Worm (Caenorhabditis elegans): Measurements from ENCODE around the gene K06H7.8.

The K06H7.8 gene

DNA sequence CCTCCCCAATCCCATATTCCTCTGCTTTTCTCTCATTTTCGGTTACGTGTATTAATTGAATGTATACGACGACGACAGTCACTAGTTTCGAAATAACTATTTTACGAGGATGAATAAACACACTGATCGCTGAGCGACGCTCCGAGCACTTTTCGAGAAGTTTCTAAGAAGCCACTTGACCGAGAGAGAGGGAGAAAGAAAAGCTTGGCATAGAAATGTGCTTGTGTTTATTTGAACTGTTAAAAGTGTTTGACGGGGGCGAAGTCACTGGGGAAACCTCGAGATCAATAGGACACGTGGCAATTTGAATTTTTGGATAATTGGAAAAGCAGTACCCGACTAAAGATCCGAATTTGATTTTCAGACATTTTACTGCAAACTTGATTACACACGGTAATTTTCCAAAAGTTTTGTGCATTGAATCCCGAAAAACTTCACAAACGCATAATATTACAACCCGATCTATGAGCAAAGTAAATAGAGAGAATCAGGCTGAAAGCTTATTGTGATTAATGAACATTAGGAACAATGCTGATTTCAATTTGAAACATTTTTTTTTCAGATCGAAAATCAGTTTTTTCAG, 38.6 kb upstream of the K06H7.8 start:
- no peak for TF ChIP-seq ceh-30 (tag; optimal IDR thresholded peaks at IDR 0.05)
- no peak for TF ChIP-seq K09A11.1 (tag; optimal IDR thresholded peaks at IDR 0.05; ENCODE audit: insufficient read depth)
- TF ChIP-seq unc-42 (tag; optimal IDR thresholded peaks at IDR 0.05), result no peak
- TF ChIP-seq gmeb-2 (tag; optimal IDR thresholded peaks at IDR 0.05), result no peak
- no peak for TF ChIP-seq K02D7.2 (tag; optimal IDR thresholded peaks at IDR 0.05)
- no peak for TF ChIP-seq C38D4.7 (GFP tag; optimal IDR thresholded peaks at IDR 0.05)
- peak; percentile 61 for TF ChIP-seq ceh-22 (tag; optimal IDR thresholded peaks at IDR 0.05)
- TF ChIP-seq ama-1 (optimal IDR thresholded peaks at IDR 0.05), result peak; percentile 24
- no peak for TF ChIP-seq dmd-4 (tag; optimal IDR thresholded peaks at IDR 0.05; ENCODE audit: borderline replicate concordance)
- TF ChIP-seq hlh-30 (tag; optimal IDR thresholded peaks at IDR 0.05; ENCODE audit: insufficient read depth), result peak; percentile 33
- peak; percentile 7 for TF ChIP-seq nfya-1 (tag; optimal IDR thresholded peaks at IDR 0.05)
- no peak for TF ChIP-seq ref-2 (tag; optimal IDR thresholded peaks at IDR 0.05)
- TF ChIP-seq zip-5 (tag; optimal IDR thresholded peaks at IDR 0.05), result no peak
- no peak for TF ChIP-seq ceh-48 (tag; optimal IDR thresholded peaks at IDR 0.05)
- TF ChIP-seq ceh-24 (tag; optimal IDR thresholded peaks at IDR 0.05), result no peak
- no peak for TF ChIP-seq lim-6 (tag; optimal IDR thresholded peaks at IDR 0.05)
- peak; percentile 73 for TF ChIP-seq pax-1 (tag; optimal IDR thresholded peaks at IDR 0.05)
- no peak for TF ChIP-seq fkh-10 (GFP tag; optimal IDR thresholded peaks at IDR 0.05)
- no peak for TF ChIP-seq ttx-3 (tag; optimal IDR thresholded peaks at IDR 0.05)

DNA sequence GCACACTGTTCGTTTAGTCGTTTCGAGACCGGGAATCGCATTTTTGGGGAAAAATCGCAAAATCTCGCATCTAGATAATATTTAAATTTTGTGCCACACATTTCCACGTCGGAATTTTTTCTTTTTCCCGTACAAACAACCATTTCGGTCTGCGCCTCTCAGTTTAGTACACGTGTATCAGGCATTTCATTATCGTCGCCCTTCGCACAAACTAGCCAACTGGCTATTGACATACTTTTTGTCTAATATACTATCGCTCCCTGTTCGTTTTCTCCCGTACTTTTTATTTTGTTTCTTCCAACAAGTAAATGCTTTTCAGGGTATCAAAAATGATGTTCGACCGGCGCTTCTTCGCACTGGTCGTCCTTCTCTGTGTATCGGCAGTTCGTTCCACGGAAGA, 35.3 kb upstream of the K06H7.8 start, which contains the start of gene C14B9.2:
C14B9.2 (plus strand) TSS at position 320 of the 400 bp plus-strand sequence.
- TF ChIP-seq lim-6 (tag; optimal IDR thresholded peaks at IDR 0.05), result no peak
- TF ChIP-seq hlh-8 (tag; optimal IDR thresholded peaks at IDR 0.05), result no peak

DNA sequence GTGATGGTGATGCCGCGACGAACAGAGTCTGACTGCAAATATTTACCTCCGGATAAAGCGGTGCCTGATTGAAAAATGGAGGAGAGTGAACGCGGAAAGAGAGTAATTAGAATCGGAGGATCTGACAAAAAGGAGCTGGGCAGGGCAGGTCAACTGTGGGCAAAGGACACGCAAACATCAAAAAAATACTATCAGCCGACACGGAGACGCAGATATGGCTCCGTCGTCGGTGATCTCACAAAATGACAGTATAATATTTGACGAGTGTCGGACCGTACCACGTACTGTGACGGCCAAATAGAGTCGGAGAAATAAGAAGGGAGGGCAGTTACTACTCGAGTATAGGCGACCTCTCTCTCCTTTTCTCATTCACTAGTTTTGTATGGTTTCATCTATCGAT, 34.5 kb upstream of the K06H7.8 start:
- TF ChIP-seq hlh-30 (tag; optimal IDR thresholded peaks at IDR 0.05; ENCODE audit: insufficient read depth) (no peak), rnt-1 (tag; optimal IDR thresholded peaks at IDR 0.05) (no peak), sox-2 (GFP tag; IDR thresholded peaks at IDR 0.05) (no peak), pha-2 (tag; optimal IDR thresholded peaks at IDR 0.05) (peak; percentile 32), ceh-24 (tag; optimal IDR thresholded peaks at IDR 0.05) (no peak), tbx-2 (tag; optimal IDR thresholded peaks at IDR 0.05) (peak; percentile 2)

DNA sequence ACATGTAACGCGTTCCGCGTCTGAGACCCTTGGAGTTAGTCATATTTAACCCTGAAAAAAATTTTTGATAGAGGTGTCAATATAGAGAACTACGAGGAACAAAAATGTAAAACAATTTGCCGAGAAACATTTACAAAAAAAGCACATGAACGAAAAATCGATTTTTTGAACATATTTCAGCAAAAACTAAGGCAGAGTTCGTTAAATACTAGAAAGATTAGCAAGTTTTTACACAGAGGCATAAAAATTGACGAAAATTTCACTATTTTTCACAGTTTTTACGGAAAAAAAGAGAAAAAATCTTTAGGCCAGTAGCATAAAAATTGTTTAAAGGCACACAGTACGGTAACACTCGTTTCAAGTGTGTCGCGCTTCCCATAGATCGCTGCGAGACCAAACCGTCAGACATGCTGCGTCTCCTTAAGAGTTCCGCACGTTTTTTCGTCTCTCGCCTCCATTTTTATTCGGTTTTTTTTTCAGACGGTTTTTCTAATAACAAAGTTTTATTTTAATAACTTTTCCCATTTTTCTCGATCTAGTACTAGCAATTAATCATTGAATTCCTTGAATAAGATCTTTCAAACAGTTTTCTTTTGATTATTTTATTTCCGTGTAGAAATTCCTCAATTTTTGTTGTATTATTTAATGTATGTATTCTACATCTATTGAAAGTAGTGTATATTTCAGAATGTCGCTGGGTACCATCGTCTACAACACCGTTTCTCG, 32.3 kb upstream of the K06H7.8 start, which contains the start of the genes rpl-21 and C14B9.10:
rpl-21 (minus strand) TSS at position 51 of the 726 bp plus-strand sequence.
C14B9.10 (plus strand) TSS at position 676 of the 726 bp plus-strand sequence.
- TF ChIP-seq ceh-31 (tag; optimal IDR thresholded peaks at IDR 0.05) (peak; percentile 64), F13H6.1 (tag; optimal IDR thresholded peaks at IDR 0.05) (no peak), ceh-14 (tag; optimal IDR thresholded peaks at IDR 0.05) (no peak), tbx-2 (tag; optimal IDR thresholded peaks at IDR 0.05) (peak; percentile 49), hlh-13 (GFP tag; optimal IDR thresholded peaks at IDR 0.05) (no peak), ceh-18 (tag; optimal IDR thresholded peaks at IDR 0.05) (peak; percentile 27), nfya-1 (tag; optimal IDR thresholded peaks at IDR 0.05) (peak; percentile 92), unc-55 (GFP tag; optimal IDR thresholded peaks at IDR 0.05) (peak; percentile 73), dve-1 (tag; optimal IDR thresholded peaks at IDR 0.05) (peak; percentile 28), hlh-30 (tag; optimal IDR thresholded peaks at IDR 0.05; ENCODE audit: insufficient read depth) (peak; percentile 46), elt-2 (tag; optimal IDR thresholded peaks at IDR 0.05) (peak; percentile 23), lin-11 (tag; optimal IDR thresholded peaks at IDR 0.05) (no peak), unc-42 (tag; optimal IDR thresholded peaks at IDR 0.05) (peak; percentile 61), ceh-22 (tag; optimal IDR thresholded peaks at IDR 0.05) (no peak)
